Fruit fly (Drosophila melanogaster) whole organism, embryonic: ENCODE data around the gene CG7879.
A peak's percentile ranks its signal among the peaks of the same experiment; 100 is the strongest.

ENCODE experiments used
- Ada2b ChIP-seq: fragments of 200-800 bp; sonication (Bioruptor generic); IDR thresholded peaks from 2 replicates; pipeline ENCODE4 v1.3.6; 2022; ENCODE audit warnings: missing biosample characterization, missing genetic modification characterization
- Aef1 ChIP-seq: fragments of 200-800 bp; sonication (Bioruptor generic); IDR thresholded peaks from 3 replicates; pipeline ENCODE4 v1.3.6; 2022; ENCODE audit warnings: missing biosample characterization, missing genetic modification characterization
- B-H1 ChIP-seq: fragments of 200-800 bp; sonication (Bioruptor generic); IDR thresholded peaks from 3 replicates; pipeline ENCODE4 v1.3.6; 2022; ENCODE audit warnings: missing biosample characterization, missing genetic modification characterization
- Blimp-1 ChIP-seq: fragments of 200-800 bp; sonication (Bioruptor generic); optimal IDR thresholded peaks from 3 replicates; lab custom pipeline; 2018; ENCODE audit warnings: missing biosample characterization, missing genetic modification characterization, mild to moderate bottlenecking, moderate library complexity, missing genetic modification reagents
- BtbVII ChIP-seq: fragments of 200-800 bp; sonication (Bioruptor generic); optimal IDR thresholded peaks from 3 replicates; lab custom pipeline; 2017; ENCODE audit warnings: missing biosample characterization, mild to moderate bottlenecking, missing genetic modification characterization
- CG11456 ChIP-seq: fragments of 200-800 bp; sonication (Bioruptor generic); IDR thresholded peaks from 3 replicates; pipeline ENCODE4 v1.3.6; 2022; ENCODE audit warnings: missing biosample characterization, missing genetic modification characterization
- CG12071 ChIP-seq: fragments of 200-800 bp; sonication (Bioruptor generic); optimal IDR thresholded peaks from 3 replicates; lab custom pipeline; 2018; ENCODE audit warnings: missing biosample characterization, mild to moderate bottlenecking, missing genetic modification characterization
- CG13296 ChIP-seq: fragments of 200-800 bp; sonication (Bioruptor generic); optimal IDR thresholded peaks from 3 replicates; lab custom pipeline; 2018; ENCODE audit warnings: missing biosample characterization, mild to moderate bottlenecking, missing genetic modification characterization
- CG13624 ChIP-seq: fragments of 200-800 bp; sonication (Bioruptor generic); optimal IDR thresholded peaks from 2 replicates; lab custom pipeline; 2016; ENCODE audit warnings: missing biosample characterization, missing genetic modification characterization
- CG14441 ChIP-seq: fragments of 200-800 bp; sonication (Bioruptor generic); IDR thresholded peaks from 2 replicates; pipeline ENCODE4 v1.3.6; 2022; ENCODE audit warnings: missing biosample characterization, missing genetic modification characterization
- CG14965 ChIP-seq: fragments of 200-800 bp; sonication (Bioruptor generic); optimal IDR thresholded peaks from 2 replicates; lab custom pipeline; 2016; ENCODE audit warnings: missing biosample characterization, missing genetic modification characterization, borderline replicate concordance
- CG16779 ChIP-seq: fragments of 200-800 bp; sonication (Bioruptor generic); IDR thresholded peaks from 2 replicates; pipeline ENCODE4 v1.3.6; 2022; ENCODE audit warnings: missing biosample characterization, missing genetic modification characterization
- CG17359 ChIP-seq: fragments of 200-800 bp; sonication (Bioruptor generic); optimal IDR thresholded peaks from 3 replicates; lab custom pipeline; 2018; ENCODE audit warnings: missing biosample characterization, mild to moderate bottlenecking, missing genetic modification characterization, moderate library complexity
- CG31224 ChIP-seq: fragments of 200-800 bp; sonication (Bioruptor generic); IDR thresholded peaks from 2 replicates; pipeline ENCODE4 v1.3.6; 2022; ENCODE audit warnings: missing biosample characterization, missing genetic modification characterization
- CG34422 ChIP-seq: fragments of 200-800 bp; sonication (Bioruptor generic); IDR thresholded peaks from 3 replicates; pipeline ENCODE4 v1.3.6; 2022; ENCODE audit warnings: missing biosample characterization, missing genetic modification characterization
- CG42726 ChIP-seq: fragments of 200-800 bp; sonication (Bioruptor generic); IDR thresholded peaks from 2 replicates; pipeline ENCODE4 v1.3.6; 2022; ENCODE audit warnings: missing biosample characterization, missing genetic modification characterization; ENCODE audit not compliant: partially characterized antibody
- CG4360 ChIP-seq: fragments of 200-800 bp; sonication (Bioruptor generic); IDR thresholded peaks from 2 replicates; pipeline ENCODE4 v1.3.6; 2022; ENCODE audit warnings: missing biosample characterization, missing genetic modification characterization
- CG4404 ChIP-seq: fragments of 200-800 bp; sonication (Bioruptor generic); IDR thresholded peaks from 2 replicates; pipeline ENCODE4 v1.3.6; 2022; ENCODE audit warnings: missing biosample characterization, missing genetic modification characterization
- CG6791 ChIP-seq: fragments of 200-800 bp; sonication (Bioruptor generic); IDR thresholded peaks from 3 replicates; pipeline ENCODE4 v1.3.6; 2022; ENCODE audit warnings: missing biosample characterization, missing genetic modification characterization; ENCODE audit not compliant: partially characterized antibody
- CG6854 ChIP-seq: fragments of 200-800 bp; sonication (Bioruptor generic); optimal IDR thresholded peaks from 3 replicates; lab custom pipeline; 2017; ENCODE audit warnings: missing biosample characterization, mild to moderate bottlenecking, missing genetic modification characterization
- CG7928 ChIP-seq: fragments of 200-800 bp; sonication (Bioruptor generic); optimal IDR thresholded peaks from 2 replicates; lab custom pipeline; 2017; ENCODE audit warnings: missing biosample characterization, mild to moderate bottlenecking, missing genetic modification characterization
- CG8089 ChIP-seq: fragments of 200-800 bp; sonication (Bioruptor generic); optimal IDR thresholded peaks from 3 replicates; lab custom pipeline; 2016; ENCODE audit warnings: missing biosample characterization, missing genetic modification characterization
- CG9609 ChIP-seq: fragments of 200-800 bp; sonication (Bioruptor generic); optimal IDR thresholded peaks from 3 replicates; lab custom pipeline; 2016; ENCODE audit warnings: missing biosample characterization, missing genetic modification characterization
- E2f2 ChIP-seq: fragments of 200-800 bp; sonication (Bioruptor generic); IDR thresholded peaks from 2 replicates; pipeline ENCODE4 v1.3.6; 2022; ENCODE audit warnings: missing biosample characterization, missing genetic modification characterization
- Hr3 ChIP-seq: fragments of 200-800 bp; sonication (Bioruptor generic); optimal IDR thresholded peaks from 3 replicates; lab custom pipeline; 2016; ENCODE audit warnings: missing biosample characterization, missing genetic modification characterization
- Max ChIP-seq: fragments of 200-800 bp; sonication (Bioruptor generic); optimal IDR thresholded peaks from 2 replicates; lab custom pipeline; 2016; ENCODE audit warnings: missing biosample characterization, mild to moderate bottlenecking, missing genetic modification characterization
- Med ChIP-seq: fragments of 200-800 bp; sonication (Bioruptor generic); peaks from one replicate; lab custom pipeline; 2016; ENCODE audit warnings: missing biosample characterization, missing genetic modification characterization, mild to moderate bottlenecking, inconsistent platforms, moderate library complexity
- Meics ChIP-seq: fragments of 200-800 bp; sonication (Bioruptor generic); optimal IDR thresholded peaks from 2 replicates; lab custom pipeline; 2017; ENCODE audit warnings: missing biosample characterization, mild to moderate bottlenecking, missing genetic modification characterization
- NFAT ChIP-seq: fragments of 200-800 bp; sonication (Bioruptor generic); IDR thresholded peaks from 2 replicates; pipeline ENCODE4 v1.3.6; 2022; ENCODE audit warnings: missing biosample characterization, missing genetic modification characterization
- Scr ChIP-seq: fragments of 200-800 bp; sonication (Bioruptor generic); IDR thresholded peaks from 2 replicates; pipeline ENCODE4 v1.3.6; 2022; ENCODE audit warnings: missing biosample characterization, missing genetic modification characterization; ENCODE audit not compliant: partially characterized antibody
- Spps ChIP-seq: fragments of 200-800 bp; sonication (Bioruptor generic); optimal IDR thresholded peaks from 2 replicates; lab custom pipeline; 2018; ENCODE audit warnings: missing biosample characterization, mild to moderate bottlenecking, missing genetic modification characterization
- Xrp1 ChIP-seq: fragments of 200-800 bp; sonication (Bioruptor generic); IDR thresholded peaks from 2 replicates; pipeline ENCODE4 v1.3.6; 2022; ENCODE audit warnings: missing biosample characterization, missing genetic modification characterization
- al ChIP-seq: fragments of 200-800 bp; sonication (Bioruptor generic); IDR thresholded peaks from 2 replicates; pipeline ENCODE4 v1.3.6; 2022; ENCODE audit warnings: missing biosample characterization, missing genetic modification characterization
- ara ChIP-seq: fragments of 200-800 bp; sonication (Bioruptor generic); IDR thresholded peaks from 2 replicates; pipeline ENCODE4 v1.3.6; 2022; ENCODE audit warnings: missing biosample characterization, missing genetic modification characterization
- ase ChIP-seq: fragments of 200-800 bp; sonication (Bioruptor generic); IDR thresholded peaks from 3 replicates; pipeline ENCODE4 v1.3.6; 2022; ENCODE audit warnings: missing biosample characterization, missing genetic modification characterization
- bbx ChIP-seq: fragments of 200-800 bp; sonication (Bioruptor generic); IDR thresholded peaks from 2 replicates; pipeline ENCODE4 v1.3.6; 2022; ENCODE audit warnings: missing biosample characterization, missing genetic modification characterization; ENCODE audit not compliant: partially characterized antibody
- bcd ChIP-seq: fragments of 200-800 bp; sonication (Bioruptor generic); optimal IDR thresholded peaks from 2 replicates; lab custom pipeline; 2017; ENCODE audit warnings: missing biosample characterization, mild to moderate bottlenecking, missing genetic modification characterization
- ci ChIP-seq: fragments of 200-800 bp; sonication (Bioruptor generic); IDR thresholded peaks from 3 replicates; pipeline ENCODE4 v1.3.6; 2022; ENCODE audit warnings: missing biosample characterization, missing genetic modification characterization
- dimm ChIP-seq: fragments of 200-800 bp; sonication (Bioruptor generic); IDR thresholded peaks from 2 replicates; pipeline ENCODE4 v1.3.6; 2022; ENCODE audit warnings: missing biosample characterization, missing genetic modification characterization
- dpn ChIP-seq, 2 experiments: fragments of 200-800 bp; sonication (Bioruptor generic); optimal IDR thresholded peaks; 3 replicates each; lab custom pipeline; 2016; ENCODE audit warnings: missing biosample characterization in 2 of 2, missing genetic modification characterization in 2 of 2
- dysf ChIP-seq: fragments of 200-800 bp; sonication (Bioruptor generic); IDR thresholded peaks from 3 replicates; pipeline ENCODE4 v1.3.6; 2022; ENCODE audit warnings: missing biosample characterization, missing genetic modification characterization
- esg ChIP-seq: fragments of 200-800 bp; sonication (Bioruptor generic); conservative IDR thresholded peaks from 2 replicates; pipeline ENCODE4 v1.3.6; 2022; ENCODE audit warnings: missing biosample characterization, missing genetic modification characterization
- gem ChIP-seq: fragments of 200-800 bp; sonication (Bioruptor generic); optimal IDR thresholded peaks from 2 replicates; lab custom pipeline; 2019; ENCODE audit warnings: missing biosample characterization, mild to moderate bottlenecking, missing genetic modification characterization, moderate library complexity
- insv ChIP-seq, 2 experiments: fragments of 200-800 bp; sonication (Bioruptor generic); optimal IDR thresholded peaks; 3 replicates each; lab custom pipeline; 2016 to 2018; ENCODE audit warnings: missing biosample characterization in 2 of 2, missing genetic modification characterization in 2 of 2
- lab ChIP-seq: fragments of 200-800 bp; sonication (Bioruptor generic); optimal IDR thresholded peaks from 3 replicates; lab custom pipeline; 2017; ENCODE audit warnings: missing biosample characterization, missing genetic modification characterization, mild to moderate bottlenecking, moderate library complexity, missing genetic modification reagents
- pfk ChIP-seq: fragments of 200-800 bp; sonication (Bioruptor generic); optimal IDR thresholded peaks from 2 replicates; lab custom pipeline; 2018; ENCODE audit warnings: missing biosample characterization, mild to moderate bottlenecking, missing genetic modification characterization, moderate library complexity
- sd ChIP-seq: fragments of 200-800 bp; sonication (Bioruptor generic); optimal IDR thresholded peaks from 3 replicates; lab custom pipeline; 2018; ENCODE audit warnings: missing biosample characterization, mild to moderate bottlenecking, missing genetic modification characterization, moderate library complexity
- sisA ChIP-seq: fragments of 200-800 bp; sonication (Bioruptor generic); IDR thresholded peaks from 2 replicates; pipeline ENCODE4 v1.3.6; 2022; ENCODE audit warnings: missing biosample characterization, missing genetic modification characterization
- slp2 ChIP-seq: fragments of 200-800 bp; sonication (Bioruptor generic); optimal IDR thresholded peaks from 2 replicates; lab custom pipeline; 2016; ENCODE audit warnings: missing biosample characterization, missing genetic modification characterization
- sob ChIP-seq: fragments of 200-800 bp; sonication (Bioruptor generic); IDR thresholded peaks from 2 replicates; pipeline ENCODE4 v1.3.6; 2022; ENCODE audit warnings: missing biosample characterization, missing genetic modification characterization
- unpg ChIP-seq: fragments of 200-800 bp; sonication (Bioruptor generic); optimal IDR thresholded peaks from 3 replicates; lab custom pipeline; 2018; ENCODE audit warnings: missing biosample characterization, mild to moderate bottlenecking, missing genetic modification characterization, moderate library complexity

Gene CG7879

dm6 chr3L:1549148-1549547 lies 19.3 kb downstream of the CG7879 start (continued):
- TF ChIP-seq CG6791 (GFP tag; lab: Robert Waterston, UW) = no peak
- TF ChIP-seq CG31224 (GFP tag; lab: Robert Waterston, UW) = no peak
- peak; percentile 53 for TF ChIP-seq Xrp1 (GFP tag; lab: Robert Waterston, UW)
- peak; percentile 29 for TF ChIP-seq NFAT (GFP tag; lab: Robert Waterston, UW)
- TF ChIP-seq Blimp-1 = peak; percentile 8
- TF ChIP-seq sisA (GFP tag; lab: Robert Waterston, UW) = no peak
- peak; percentile 29 for TF ChIP-seq bcd (GFP tag; lab: Kevin White, UChicago)
- peak; percentile 58; the same call in 1 of the 2 replicates for TF ChIP-seq ara
- no peak for TF ChIP-seq Spps (tag; lab: Kevin White, UChicago)
- TF ChIP-seq CG14441 (GFP tag; lab: Robert Waterston, UW) = no peak
- peak; percentile 46 for TF ChIP-seq gem (tag; lab: Kevin White, UChicago)
- no peak for TF ChIP-seq CG8089
- no peak for TF ChIP-seq Hr3 (GFP tag; lab: Kevin White, UChicago)
- TF ChIP-seq sob (GFP tag; lab: Robert Waterston, UW) = peak; percentile 5; the same call in 1 of the 2 replicates
- 0 out of 2 replicates have a peak, but pooled peaks have one; percentile 7 for TF ChIP-seq E2f2 (GFP tag; lab: Robert Waterston, UW)
- TF ChIP-seq al (GFP tag; lab: Robert Waterston, UW) = peak; percentile 17; the same call in 1 of the 2 replicates
- TF ChIP-seq slp2 (GFP tag; lab: Kevin White, UChicago) = no peak
- TF ChIP-seq sd (tag; lab: Kevin White, UChicago) = peak; percentile 63
- no peak for TF ChIP-seq CG14965 (GFP tag; lab: Kevin White, UChicago)
- peak; percentile 45; the same call in 1 of the 3 replicates for TF ChIP-seq dysf
- TF ChIP-seq B-H1 (GFP tag; lab: Robert Waterston, UW) = peak; percentile 16; the same call in 1 of the 3 replicates
- no peak for TF ChIP-seq dimm (GFP tag; lab: Robert Waterston, UW)
- TF ChIP-seq CG13296 (GFP tag; lab: Kevin White, UChicago) = no peak
- no peak for TF ChIP-seq CG16779 (GFP tag; lab: Robert Waterston, UW)
- TF ChIP-seq CG4404 = no peak
- TF ChIP-seq Scr (GFP tag; lab: Robert Waterston, UW) = 0 out of 2 replicates have a peak, but pooled peaks have one; percentile 13
- TF ChIP-seq Ada2b (GFP tag; lab: Robert Waterston, UW) = peak; percentile 37
- no peak for TF ChIP-seq insv (GFP tag; optimal IDR thresholded peaks at IDR 0.05; lab: Kevin White, UChicago)
- 0 out of 2 replicates have a peak, but pooled peaks have one; percentile 42 for TF ChIP-seq CG4360 (GFP tag; lab: Robert Waterston, UW)
- peak; percentile 47; the same call in 2 of the 3 replicates for TF ChIP-seq ci (GFP tag; lab: Robert Waterston, UW)
- peak; percentile 20 for TF ChIP-seq unpg (GFP tag; lab: Kevin White, UChicago)
- TF ChIP-seq Med (GFP tag; lab: Kevin White, UChicago) = peak; percentile 77
- TF ChIP-seq CG34422 (GFP tag; lab: Robert Waterston, UW) = peak; percentile 18; the same call in 1 of the 3 replicates
- TF ChIP-seq CG13624 = peak; percentile 13
- TF ChIP-seq esg (GFP tag; lab: Robert Waterston, UW) = no peak; the same call in 1 of the 2 replicates
- TF ChIP-seq ase = no peak
- peak; percentile 33 for TF ChIP-seq Max (GFP tag; lab: Kevin White, UChicago)
- TF ChIP-seq CG17359 (tag; lab: Kevin White, UChicago) = peak; percentile 16
- no peak for TF ChIP-seq dpn (GFP tag; optimal IDR thresholded peaks at IDR 0.05; lab: Kevin White, UChicago)
- TF ChIP-seq BtbVII = peak; percentile 32
- no peak for TF ChIP-seq Aef1
- peak; percentile 49; the same call in 1 of the 3 replicates for TF ChIP-seq CG11456 (GFP tag; lab: Robert Waterston, UW)
- peak; percentile 1 for TF ChIP-seq lab (GFP tag; lab: Kevin White, UChicago)
- no peak for TF ChIP-seq bbx
- TF ChIP-seq CG7928 (GFP tag; lab: Kevin White, UChicago) = no peak
- TF ChIP-seq CG12071 (GFP tag; lab: Kevin White, UChicago) = peak; percentile 9
- peak; percentile 47 for TF ChIP-seq pfk
- peak; percentile 41 for TF ChIP-seq Meics (GFP tag; lab: Kevin White, UChicago)
- TF ChIP-seq CG42726 (GFP tag; lab: Robert Waterston, UW) = no peak
- peak; percentile 21 for TF ChIP-seq CG9609 (GFP tag; lab: Kevin White, UChicago)
- no peak for TF ChIP-seq CG6854
